Fruit fly (Drosophila melanogaster) whole organism: ENCODE data around the gene puf.

Experiments
- CG8478 ChIP-seq: fragments of >200 bp; optimal IDR thresholded peaks from 2 replicates; lab custom pipeline; 2018; ENCODE audit warnings: inconsistent platforms
- Dll ChIP-seq: fragments of >200 bp; optimal IDR thresholded peaks from 2 replicates; lab custom pipeline; 2017
- EcR ChIP-seq, 2 experiments: fragments of >200 bp; optimal IDR thresholded peaks; 2 replicates each; lab custom pipeline; 2017; ENCODE audit warnings: missing biosample characterization in 2 of 2, missing genetic modification characterization in 2 of 2, missing genetic modification reagents in 2 of 2
- pan ChIP-seq: fragments of >200 bp; optimal IDR thresholded peaks from 2 replicates; lab custom pipeline; 2017
- psq ChIP-seq: fragments of >200 bp; optimal IDR thresholded peaks from 2 replicates; lab custom pipeline; 2017

DNA sequence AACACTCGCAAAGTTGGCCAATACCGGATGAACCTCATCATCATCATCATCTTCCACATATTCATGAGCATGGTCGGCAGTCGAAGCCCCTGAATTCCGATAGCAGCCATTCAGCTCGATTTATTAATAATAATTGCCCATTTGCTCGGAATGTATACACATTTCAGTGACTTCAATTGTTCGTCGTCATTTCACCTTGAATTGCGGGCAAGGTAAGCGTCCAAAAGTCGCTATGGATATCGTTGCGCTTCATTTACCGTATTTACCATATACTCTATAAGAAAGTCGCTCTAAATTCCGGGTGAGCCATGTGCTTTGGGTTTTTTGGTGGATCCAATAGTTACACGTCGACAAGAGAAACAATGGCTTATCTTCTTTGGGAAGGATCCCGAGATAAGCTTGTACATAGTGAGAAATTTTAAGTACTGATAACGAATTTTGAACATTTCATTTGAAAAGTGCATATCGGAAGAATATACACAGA is 23.8 kb downstream of the puf start:
- TF ChIP-seq CG8478 (lab: Kevin White, UChicago): no peak
- TF ChIP-seq EcR (GFP tag; optimal IDR thresholded peaks at IDR 0.05; lab: Kevin White, UChicago): no peak
- no peak for TF ChIP-seq pan (lab: Kevin White, UChicago)
- TF ChIP-seq Dll (lab: Kevin White, UChicago): no peak
- no peak for TF ChIP-seq psq (lab: Kevin White, UChicago)
